Worm (Caenorhabditis elegans) whole organism, L4/young adult: ENCODE data around the gene M02D8.3.

Source experiments
- W03F9.2 ChIP-seq: fragments of 150-350 bp; optimal IDR thresholded peaks from 2 replicates; lab custom pipeline; 2014; ENCODE audit warnings: missing biosample characterization, missing genetic modification characterization
- dao-5 ChIP-seq: sonication (generic microtip); optimal IDR thresholded peaks from 2 replicates; lab custom pipeline; 2016; ENCODE audit warnings: missing genotype, missing genetic modification characterization, moderate library complexity, missing compliant biosample characterization
- him-1 ChIP-seq: sonication (generic microtip); optimal IDR thresholded peaks from 2 replicates; lab custom pipeline; 2016; ENCODE audit warnings: missing genotype, missing genetic modification reagents, missing genetic modification characterization, missing compliant biosample characterization

M02D8.3 gene

DNA sequence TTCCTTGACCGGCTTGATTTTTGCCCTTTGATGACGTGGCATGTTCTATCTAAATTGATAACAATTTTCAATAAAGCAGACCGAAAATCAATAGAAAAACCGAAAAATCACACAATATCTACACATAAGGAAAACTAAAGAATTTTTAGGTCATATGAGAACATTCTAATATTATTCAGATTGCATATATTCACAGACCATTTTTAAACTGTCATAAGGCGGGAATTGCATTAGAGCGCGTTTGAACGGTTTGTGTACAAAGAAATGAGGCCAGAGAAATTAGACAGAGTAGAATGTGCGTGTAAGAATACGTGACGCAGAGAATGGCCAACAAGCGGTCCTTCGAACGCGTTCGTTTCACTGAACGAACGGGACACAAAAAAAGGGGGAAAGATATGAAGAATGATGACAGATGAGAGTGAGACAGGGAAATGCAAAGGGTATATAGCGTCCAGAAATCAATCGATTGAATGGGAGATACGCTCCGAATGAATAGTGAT is at the start of gene M02D8.3:
TSS of gene M02D8.3 (minus strand) at position 51 of the 500 bp plus-strand sequence.
- no peak for TF ChIP-seq him-1 (tag; lab: Kevin White, UChicago)
- peak; percentile 68 for TF ChIP-seq W03F9.2 (tag; lab: Kevin White, UChicago)

DNA sequence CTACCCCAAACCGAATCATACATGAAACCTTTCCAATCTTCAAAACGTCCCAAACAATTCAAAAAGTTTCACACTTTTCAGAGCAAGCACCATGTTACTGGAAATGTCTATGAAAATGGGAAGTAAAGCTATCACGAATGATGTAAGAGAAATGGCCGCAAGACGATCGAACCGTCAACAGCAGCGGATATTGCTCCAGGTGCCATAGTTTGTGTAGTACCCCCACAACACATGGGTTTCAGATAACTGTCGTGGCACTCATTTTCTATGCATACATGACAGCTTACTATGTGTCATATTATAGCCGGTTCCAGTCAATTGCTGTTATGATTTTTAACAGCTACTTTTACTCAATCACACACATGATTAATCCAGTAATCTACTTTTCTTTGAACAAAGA is 47.4 kb upstream of the M02D8.3 start, which contains the start of gene ZK721.3:
TSS of gene ZK721.3 (plus strand) at position 301 of the 400 bp plus-strand sequence.
- no peak for TF ChIP-seq W03F9.2 (tag; lab: Kevin White, UChicago)
- TF ChIP-seq dao-5, result no peak
- no peak for TF ChIP-seq him-1 (tag; lab: Kevin White, UChicago)

DNA sequence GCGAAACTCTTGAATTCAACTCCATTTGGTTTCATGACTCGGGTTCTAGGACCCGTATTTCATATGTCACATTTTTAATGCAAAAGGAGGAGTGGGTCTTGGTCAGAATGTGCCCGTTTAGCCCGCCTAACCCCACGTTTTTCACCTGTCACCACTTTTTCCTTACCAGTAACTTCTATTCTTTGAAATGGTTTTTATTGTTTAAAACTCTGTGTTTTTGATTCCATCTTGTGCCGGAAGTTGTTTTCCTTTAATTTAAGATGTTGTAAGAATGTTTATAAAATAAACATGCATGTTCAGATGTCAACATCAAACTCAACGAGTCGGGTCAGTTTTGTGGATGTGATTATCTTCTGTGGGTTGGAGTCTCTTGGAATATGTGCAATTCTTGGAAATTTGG is 41.7 kb upstream of the M02D8.3 start, which contains the start of gene ZK721.4:
TSS of gene ZK721.4 (plus strand) at position 301 of the 400 bp plus-strand sequence.
- TF ChIP-seq dao-5, result no peak
- no peak for TF ChIP-seq him-1 (tag; lab: Kevin White, UChicago)
- no peak for TF ChIP-seq W03F9.2 (tag; lab: Kevin White, UChicago)

DNA sequence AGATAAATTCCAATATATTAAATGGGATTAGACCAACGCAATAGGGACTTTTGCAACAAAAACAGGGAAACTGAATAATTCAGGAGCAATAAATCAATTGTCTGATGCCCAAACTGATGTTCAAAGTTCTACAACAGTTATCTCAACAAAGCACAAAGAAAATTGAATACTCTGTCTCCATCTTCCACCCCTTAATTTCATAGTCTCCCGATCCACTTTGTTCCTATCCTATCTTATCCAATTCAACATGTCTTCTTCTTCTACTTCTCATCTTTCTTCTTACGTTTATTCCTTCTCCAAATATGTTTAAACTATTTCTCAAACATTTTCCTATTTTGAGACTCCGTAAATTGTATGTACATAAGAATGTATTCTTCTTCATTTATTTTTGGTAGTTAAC is 33.5 kb upstream of the M02D8.3 start:
- TF ChIP-seq W03F9.2 (tag; lab: Kevin White, UChicago), result no peak
- no peak for TF ChIP-seq dao-5
- TF ChIP-seq him-1 (tag; lab: Kevin White, UChicago), result no peak

DNA sequence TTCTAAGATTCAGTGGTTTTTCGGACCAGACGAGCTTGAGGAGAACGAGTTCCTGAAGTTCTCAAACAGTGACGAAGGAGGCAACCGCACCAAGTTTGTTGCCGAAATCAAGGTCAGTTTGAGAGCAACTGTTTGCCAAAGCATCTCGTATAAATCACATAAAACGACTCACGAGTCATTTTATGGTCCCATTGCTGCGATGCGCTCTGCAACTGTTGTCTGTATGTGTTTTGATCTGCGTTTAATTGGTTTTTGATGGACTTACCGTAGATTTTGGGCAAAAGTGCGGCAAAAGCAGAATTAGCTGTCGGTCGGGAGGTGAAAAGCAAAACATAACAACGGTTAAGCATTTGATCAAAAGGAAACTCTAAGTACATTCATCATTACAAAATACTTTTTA is 27.2 kb upstream of the M02D8.3 start:
- TF ChIP-seq dao-5 (no peak), him-1 (tag; lab: Kevin White, UChicago) (no peak), W03F9.2 (tag; lab: Kevin White, UChicago) (no peak)

DNA sequence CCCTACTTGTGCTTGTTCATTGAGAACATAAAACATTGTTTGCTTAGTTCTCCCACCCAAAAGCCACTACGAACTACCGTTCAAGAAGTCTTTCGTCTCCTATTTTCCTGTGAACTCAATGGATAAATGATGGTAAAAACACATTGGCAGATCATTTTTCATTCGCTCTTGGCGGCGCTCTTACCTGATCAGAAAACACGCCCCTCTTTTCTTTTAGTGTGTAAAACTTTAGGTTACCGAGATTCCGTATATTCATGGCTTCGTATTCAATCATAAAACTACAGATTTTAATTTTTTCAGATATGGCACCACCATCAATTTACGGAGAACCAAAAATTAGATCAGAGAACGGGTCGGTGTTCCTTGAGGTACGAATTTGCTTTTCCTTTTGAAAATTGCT is 26.8 kb upstream of the M02D8.3 start, which contains the start of gene zig-12:
TSS of gene zig-12 (plus strand) at position 301 of the 400 bp plus-strand sequence.
- no peak for TF ChIP-seq him-1 (tag; lab: Kevin White, UChicago)
- TF ChIP-seq W03F9.2 (tag; lab: Kevin White, UChicago), result no peak
- TF ChIP-seq dao-5, result no peak

DNA sequence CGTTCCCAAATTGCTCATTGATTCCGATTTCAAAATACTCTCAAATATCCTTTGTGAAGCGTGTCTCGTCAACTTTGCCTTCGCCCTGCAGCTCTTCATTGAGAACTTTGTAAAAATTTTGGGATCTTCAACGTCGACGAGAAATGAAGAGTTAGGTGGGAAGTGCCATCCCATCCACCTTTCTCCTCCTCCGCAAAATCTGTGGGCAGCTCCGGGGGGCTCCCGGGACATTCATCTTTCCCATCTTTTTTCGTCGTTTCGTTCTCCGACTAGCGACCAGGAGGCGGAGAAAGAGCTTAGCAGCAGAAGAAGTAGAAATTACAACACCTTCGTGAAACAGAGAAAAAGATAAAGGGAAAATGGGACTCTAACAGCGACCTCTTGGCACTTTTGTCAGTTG is 26.1 kb upstream of the M02D8.3 start:
- no peak for TF ChIP-seq dao-5
- TF ChIP-seq W03F9.2 (tag; lab: Kevin White, UChicago), result no peak
- TF ChIP-seq him-1 (tag; lab: Kevin White, UChicago), result no peak

DNA sequence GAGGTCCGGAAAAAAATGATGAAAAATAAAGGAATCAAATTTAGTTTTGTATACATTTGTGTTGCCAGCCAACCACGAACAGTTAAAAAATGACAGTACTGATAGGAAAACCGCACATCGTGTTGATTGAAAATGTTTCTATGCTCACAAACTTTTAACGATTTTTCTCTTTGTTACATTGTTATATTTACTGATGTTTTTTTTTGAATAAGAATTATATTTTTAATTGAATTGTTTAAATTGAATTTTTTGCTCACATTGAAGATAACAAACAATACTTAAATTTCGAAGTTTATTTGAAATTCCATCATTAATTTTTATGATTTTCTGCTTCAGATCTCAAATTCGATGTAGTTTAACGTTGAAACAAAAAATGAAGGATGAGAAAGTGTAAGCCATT is 24.7 kb upstream of the M02D8.3 start, which contains the start of gene M02D8.5:
TSS of gene M02D8.5 (minus strand) at position 101 of the 400 bp plus-strand sequence.
- TF ChIP-seq dao-5 (no peak), W03F9.2 (tag; lab: Kevin White, UChicago) (no peak), him-1 (tag; lab: Kevin White, UChicago) (no peak)

DNA sequence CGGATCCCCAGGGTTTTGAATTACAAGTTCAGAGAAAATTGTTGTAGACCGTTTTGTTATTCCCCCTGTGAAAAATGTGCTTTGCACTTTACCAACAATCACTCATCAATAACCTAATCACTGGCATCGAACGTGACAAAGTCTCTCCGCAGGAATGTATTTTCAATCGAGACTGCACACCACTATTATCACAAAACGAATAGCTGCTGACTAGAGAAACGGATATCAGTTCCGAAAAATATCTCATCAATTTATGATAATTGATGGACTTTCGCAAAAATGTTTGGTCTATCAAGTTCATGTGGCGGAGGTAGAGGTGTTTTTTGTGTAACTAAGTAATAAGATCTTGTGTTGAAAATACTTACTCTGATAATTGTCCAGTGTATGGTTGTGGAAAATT is 24.2 kb upstream of the M02D8.3 start:
- TF ChIP-seq W03F9.2 (tag; lab: Kevin White, UChicago) (no peak), dao-5 (no peak), him-1 (tag; lab: Kevin White, UChicago) (no peak)

DNA sequence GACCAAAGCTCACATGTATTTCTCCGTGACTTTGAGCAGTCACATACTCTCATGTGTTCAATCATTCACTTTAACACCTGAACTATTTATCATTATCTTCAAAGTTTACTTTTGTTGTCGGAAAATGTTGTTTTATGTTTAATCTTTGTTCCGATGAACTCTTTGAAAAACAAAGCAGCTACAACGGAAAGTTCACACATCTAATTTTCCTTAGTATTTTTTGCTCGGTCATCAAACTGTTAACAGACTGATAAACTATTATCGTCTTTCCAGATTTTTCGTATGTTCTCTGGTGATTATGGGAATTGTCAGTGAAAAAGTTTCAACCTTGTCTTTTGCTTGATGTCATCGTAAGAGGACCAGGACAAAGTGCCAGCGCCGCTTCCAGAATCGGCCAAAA is 19.2 kb upstream of the M02D8.3 start:
- no peak for TF ChIP-seq W03F9.2 (tag; lab: Kevin White, UChicago)

DNA sequence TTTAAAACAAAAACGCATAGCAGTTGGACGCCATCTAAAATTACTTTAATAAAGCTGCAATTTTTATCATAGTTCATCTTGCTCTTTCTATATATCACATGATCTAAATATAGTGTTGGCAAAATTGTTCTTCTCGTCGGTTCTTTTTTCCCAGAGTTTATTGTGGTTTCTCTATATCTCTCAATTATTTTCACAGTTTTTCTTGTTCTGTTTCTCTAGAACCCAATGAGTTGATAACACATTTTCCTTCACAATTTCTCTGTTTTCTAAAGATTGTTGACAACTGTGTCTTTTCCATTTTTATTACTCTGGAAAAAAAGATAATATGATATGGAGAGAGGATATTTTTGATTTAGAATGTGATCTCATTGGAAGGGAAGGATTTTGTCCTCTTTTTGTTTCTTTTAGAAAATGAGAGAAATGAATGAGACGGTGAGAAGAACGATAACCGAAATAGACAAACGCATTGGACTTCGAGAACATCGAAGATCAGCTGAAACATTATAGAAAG is 17.5 kb upstream of the M02D8.3 start:
- TF ChIP-seq him-1 (tag; lab: Kevin White, UChicago) (no peak), dao-5 (no peak), W03F9.2 (tag; lab: Kevin White, UChicago) (no peak)

DNA sequence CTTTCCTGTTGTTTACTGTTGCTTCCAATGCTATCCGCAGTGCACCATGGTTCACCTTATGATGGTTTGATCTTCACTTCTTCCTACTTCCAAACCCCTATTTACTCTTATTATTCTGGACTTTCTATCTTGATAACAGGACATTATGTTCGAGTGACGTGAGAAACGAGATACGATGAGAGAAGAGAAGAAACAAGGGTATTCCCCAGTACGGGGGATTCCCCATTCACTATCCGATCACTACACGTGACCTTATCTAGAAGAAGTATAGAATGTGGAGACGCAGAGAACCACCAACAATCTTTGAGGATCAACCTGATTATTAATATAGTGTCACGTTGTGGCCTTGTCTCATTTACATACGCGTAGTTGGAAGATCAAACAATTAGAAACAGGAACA is 15.7 kb upstream of the M02D8.3 start:
- TF ChIP-seq him-1 (tag; lab: Kevin White, UChicago), result no peak
- TF ChIP-seq W03F9.2 (tag; lab: Kevin White, UChicago), result no peak
- no peak for TF ChIP-seq dao-5

DNA sequence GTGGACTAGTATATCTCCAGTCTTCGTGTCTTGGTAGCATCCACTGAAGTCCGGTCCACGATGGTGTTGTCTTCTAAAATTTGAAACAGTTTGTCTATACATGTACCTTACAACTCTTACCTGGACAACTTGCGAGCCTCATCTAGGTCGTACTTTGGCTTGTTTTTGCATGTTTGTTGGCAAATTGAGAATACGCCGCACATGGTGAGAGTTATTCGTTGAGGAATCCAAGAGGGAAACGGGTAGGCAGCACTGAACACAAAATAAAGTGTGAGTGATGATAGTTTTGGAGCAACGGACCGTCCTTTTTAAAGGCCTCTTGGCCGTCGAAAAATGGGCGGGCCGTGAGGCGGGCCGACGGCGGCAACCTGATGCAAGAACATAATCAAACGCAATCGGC is 13.8 kb upstream of the M02D8.3 start, which contains the start of gene asns-2:
TSS of gene asns-2 (minus strand) at position 282 of the 400 bp plus-strand sequence.
- no peak for TF ChIP-seq him-1 (tag; lab: Kevin White, UChicago)
- no peak for TF ChIP-seq W03F9.2 (tag; lab: Kevin White, UChicago)
- TF ChIP-seq dao-5, result no peak

DNA sequence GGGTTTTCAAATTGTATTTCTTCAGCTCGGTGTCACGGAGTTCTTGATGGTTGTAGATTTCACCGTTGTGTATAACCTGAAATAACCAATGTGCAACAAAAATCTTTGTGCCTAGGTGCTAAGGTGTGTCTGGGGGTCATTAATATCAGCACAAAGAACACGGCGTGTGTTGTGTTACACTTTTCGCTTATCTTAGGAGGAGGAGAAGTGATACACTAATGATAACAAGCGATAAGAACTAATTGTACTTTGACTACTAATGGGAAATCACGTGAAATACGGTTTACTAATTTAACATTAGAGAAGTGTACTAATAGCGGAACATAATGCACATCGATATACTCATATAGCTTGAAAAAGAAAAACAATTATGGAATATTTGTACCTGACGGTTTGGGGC is 13.4 kb upstream of the M02D8.3 start:
- TF ChIP-seq him-1 (tag; lab: Kevin White, UChicago) (no peak), dao-5 (no peak), W03F9.2 (tag; lab: Kevin White, UChicago) (no peak)

DNA sequence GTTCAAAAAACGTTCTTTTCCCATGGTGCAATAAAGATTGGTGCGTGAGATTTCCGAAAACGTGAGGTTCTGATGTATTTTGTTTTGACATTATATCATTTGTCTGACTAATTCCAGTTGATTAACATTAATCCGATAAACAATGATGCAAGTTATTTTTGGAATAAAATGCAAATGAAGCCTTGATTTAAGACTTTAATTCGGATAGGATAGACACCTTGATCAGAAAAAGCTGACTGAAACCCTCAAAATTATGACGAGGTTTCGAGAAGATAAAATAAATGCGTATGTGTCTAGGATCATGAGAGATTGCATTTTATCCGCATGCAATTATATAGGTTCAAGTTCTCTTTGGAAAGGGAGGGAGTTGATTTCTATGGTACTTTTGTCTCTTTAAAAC is 8.7 kb upstream of the M02D8.3 start:
- TF ChIP-seq W03F9.2 (tag; lab: Kevin White, UChicago), result no peak
- TF ChIP-seq dao-5, result no peak
- TF ChIP-seq him-1 (tag; lab: Kevin White, UChicago), result no peak
